Worm (Caenorhabditis elegans): ENCODE measurements around the gene K10D2.8.

The K10D2.8 gene

DNA sequence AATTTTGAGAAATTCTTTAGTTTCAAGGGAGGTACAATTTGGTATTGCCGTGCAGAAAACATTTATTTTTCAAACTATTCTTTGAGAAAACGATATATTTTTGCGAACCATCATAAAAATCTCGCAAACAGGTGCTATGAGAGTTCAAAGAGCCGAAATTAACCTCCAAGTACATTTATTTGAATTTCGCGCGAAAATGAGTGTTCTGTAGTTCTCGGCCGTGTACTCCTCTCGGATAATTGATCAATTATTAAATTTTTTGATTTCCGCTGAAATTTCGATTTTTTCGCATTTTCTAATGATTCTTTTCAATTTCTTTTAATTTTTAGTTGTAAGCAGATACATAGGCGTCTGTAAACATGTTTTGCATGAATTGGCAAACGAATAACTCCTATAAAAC is 1.7 kb downstream of the K10D2.8 start (continued):
- TF ChIP-seq attf-3 (GFP tag; conservative IDR thresholded peaks at IDR 0.05) (0 out of 2 replicates have a peak, but pooled peaks have one; percentile 16), sea-2 (GFP tag; IDR thresholded peaks at IDR 0.05) (no peak), somi-1 (GFP tag; optimal IDR thresholded peaks at IDR 0.05) (no peak)

DNA sequence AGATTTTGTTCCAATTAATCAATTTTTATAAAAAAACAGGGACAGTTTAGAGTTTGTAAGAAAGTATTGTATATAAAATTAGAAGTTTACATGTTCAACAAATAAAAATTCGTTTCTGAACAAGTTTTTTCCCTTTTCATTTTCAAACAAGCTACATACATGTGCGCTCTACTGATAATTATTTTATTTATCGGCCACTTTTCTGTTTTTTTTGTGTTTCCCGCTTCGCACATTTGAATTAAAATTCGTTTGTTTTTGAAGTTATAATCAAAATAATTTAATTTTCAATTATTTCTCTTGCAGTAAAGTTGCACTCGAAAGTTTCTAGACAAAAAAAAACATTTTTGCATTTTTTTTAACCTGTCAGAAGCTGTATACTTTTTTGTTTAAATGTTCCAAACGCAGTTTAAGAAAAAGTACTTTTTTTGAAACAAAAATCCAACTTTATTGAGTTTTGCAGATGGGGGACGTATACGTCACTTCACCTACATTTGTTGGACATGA is 2.2 kb downstream of the K10D2.8 start, which contains the start of gene hira-1:
Gene hira-1 (plus strand): TSS at position 454 of the 504 bp plus-strand sequence.
- TF ChIP-seq lin-54 (GFP tag; optimal IDR thresholded peaks at IDR 0.05): peak; percentile 37
- TF ChIP-seq Y53F4B.3 (GFP tag; IDR thresholded peaks at IDR 0.05): no peak
- TF ChIP-seq lin-35 (GFP tag; optimal IDR thresholded peaks at IDR 0.05): peak in 1 of 3 experiments; percentile 42
- TF ChIP-seq efl-1 (GFP tag; optimal IDR thresholded peaks at IDR 0.05): peak; percentile 60
- no peak for TF ChIP-seq somi-1 (GFP tag; optimal IDR thresholded peaks at IDR 0.05)
- TF ChIP-seq sdz-38 (tag; optimal IDR thresholded peaks at IDR 0.05): no peak
- no peak for TF ChIP-seq ets-4 (GFP tag; optimal IDR thresholded peaks at IDR 0.05)
- no peak for TF ChIP-seq T26A5.8 (tag; optimal IDR thresholded peaks at IDR 0.05)
- TF ChIP-seq ztf-25 (GFP tag; IDR thresholded peaks at IDR 0.05): no peak
- TF ChIP-seq ztf-22 (GFP tag; optimal IDR thresholded peaks at IDR 0.05): no peak
- no peak for TF ChIP-seq ceh-58 (GFP tag; IDR thresholded peaks at IDR 0.05)
- no peak for TF ChIP-seq hrde-1 (tag; optimal IDR thresholded peaks at IDR 0.05; ENCODE audit: borderline replicate concordance)
- no peak for TF ChIP-seq tlf-1 (GFP tag; optimal IDR thresholded peaks at IDR 0.05)
- TF ChIP-seq attf-5 (GFP tag; optimal IDR thresholded peaks at IDR 0.05): peak; percentile 17
- no peak for TF ChIP-seq F10E7.11 (tag; optimal IDR thresholded peaks at IDR 0.05)
- TF ChIP-seq madf-3 (GFP tag; IDR thresholded peaks at IDR 0.05): no peak
- peak; percentile 50; the same call in 1 of the 2 replicates for TF ChIP-seq mcd-1 (GFP tag; IDR thresholded peaks at IDR 0.05)
- no peak for TF ChIP-seq madf-6 (GFP tag; IDR thresholded peaks at IDR 0.05)
- no peak for TF ChIP-seq mxl-1 (tag; optimal IDR thresholded peaks at IDR 0.05)
- no peak for TF ChIP-seq F49E8.2 (tag; optimal IDR thresholded peaks at IDR 0.05; ENCODE audit: insufficient read depth)
- TF ChIP-seq Y53G8AR.9 (GFP tag; conservative IDR thresholded peaks at IDR 0.05): no peak
- TF ChIP-seq madf-8 (GFP tag; conservative IDR thresholded peaks at IDR 0.05): no peak
- TF ChIP-seq lsy-27 (tag; optimal IDR thresholded peaks at IDR 0.05; ENCODE audit: borderline replicate concordance, insufficient read depth): no peak
- TF ChIP-seq nfyb-1 (GFP tag; IDR thresholded peaks at IDR 0.05): no peak
- TF ChIP-seq F57A8.1 (GFP tag; optimal IDR thresholded peaks at IDR 0.05): no peak
- no peak for TF ChIP-seq zim-3 (tag; optimal IDR thresholded peaks at IDR 0.05)

DNA sequence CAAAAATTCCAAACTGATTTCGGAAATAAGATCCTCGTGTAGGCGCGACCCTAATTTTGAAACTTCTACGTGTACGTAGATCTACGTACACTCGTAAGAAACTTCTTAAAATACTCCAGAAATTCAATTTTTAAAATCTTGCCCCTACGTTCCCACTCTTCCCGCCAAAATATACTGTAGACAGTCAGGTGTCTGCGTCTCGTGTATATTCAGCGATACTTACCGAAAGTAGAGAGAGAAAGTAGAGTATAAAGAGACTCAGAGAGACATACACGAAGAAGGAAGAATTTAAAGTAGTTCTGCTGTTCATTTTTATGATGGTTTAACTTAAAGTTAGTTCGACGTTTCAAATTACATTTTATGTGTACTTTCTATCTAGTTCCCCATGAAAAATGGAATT is 4.7 kb downstream of the K10D2.8 start:
- TF ChIP-seq mel-28 (tag; optimal IDR thresholded peaks at IDR 0.05; ENCODE audit: borderline replicate concordance): no peak
- no peak for TF ChIP-seq ztf-25 (GFP tag; IDR thresholded peaks at IDR 0.05)
- TF ChIP-seq hmg-1.2 (GFP tag; IDR thresholded peaks at IDR 0.05): peak; percentile 20; the same call in 1 of the 2 replicates

DNA sequence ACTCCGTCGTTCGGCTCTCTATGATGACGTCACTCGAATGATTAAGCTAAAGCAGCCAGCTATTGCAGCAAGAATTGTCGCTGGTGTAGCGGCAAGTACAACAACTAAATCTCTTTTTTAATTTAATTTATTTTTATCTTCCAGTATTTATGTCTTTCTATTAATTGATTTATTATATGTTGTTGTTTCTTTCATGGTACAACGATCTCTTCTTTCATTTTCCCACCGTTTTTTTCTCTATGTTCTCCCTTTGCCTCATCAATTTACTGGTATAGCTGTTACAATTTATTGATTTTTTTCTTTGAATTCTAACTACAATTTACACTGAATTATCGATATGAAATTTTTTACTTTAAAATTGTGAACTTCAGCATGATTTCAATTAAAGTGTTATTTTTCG is 7.2 kb downstream of the K10D2.8 start, which contains the start of gene moc-6:
Gene moc-6 (plus strand): TSS at position 301 of the 400 bp plus-strand sequence.
- TF ChIP-seq Y95B8A.8 (GFP tag; IDR thresholded peaks at IDR 0.05) (no peak), hrde-1 (tag; optimal IDR thresholded peaks at IDR 0.05; ENCODE audit: borderline replicate concordance) (no peak), nfyb-1 (GFP tag; IDR thresholded peaks at IDR 0.05) (no peak), ceh-27 (GFP tag; optimal IDR thresholded peaks at IDR 0.05) (no peak), egl-44 (GFP tag; IDR thresholded peaks at IDR 0.05) (no peak), gei-17 (GFP tag; optimal IDR thresholded peaks at IDR 0.05) (no peak)
